Fruit fly (Drosophila melanogaster): ENCODE data around the gene nAChRalpha6.

- TF ChIP-seq CG32264 (GFP tag; optimal IDR thresholded peaks at IDR 0.05): no peak
- TF ChIP-seq lola (GFP tag; optimal IDR thresholded peaks at IDR 0.05): no peak
- no peak for TF ChIP-seq fru (GFP tag; optimal IDR thresholded peaks at IDR 0.05)
- TF ChIP-seq Dfd (GFP tag; optimal IDR thresholded peaks at IDR 0.05): peak; percentile 56
- no peak for TF ChIP-seq foxo (GFP tag; optimal IDR thresholded peaks at IDR 0.05)
- TF ChIP-seq tai (GFP tag; optimal IDR thresholded peaks at IDR 0.05): no peak
- TF ChIP-seq h (GFP tag; optimal IDR thresholded peaks at IDR 0.05): no peak
- TF ChIP-seq woc (GFP tag; optimal IDR thresholded peaks at IDR 0.05): no peak
- TF ChIP-seq Hnf4 (GFP tag; optimal IDR thresholded peaks at IDR 0.05): no peak
Measured at dm6 chr2L:9753357-9753756, 132.7 kb downstream of the nAChRalpha6 start.

Data from whole organism, wandering third instar larva.